Worm (Caenorhabditis elegans): Measurements from ENCODE around the gene ptc-3.

The ptc-3 gene

DNA sequence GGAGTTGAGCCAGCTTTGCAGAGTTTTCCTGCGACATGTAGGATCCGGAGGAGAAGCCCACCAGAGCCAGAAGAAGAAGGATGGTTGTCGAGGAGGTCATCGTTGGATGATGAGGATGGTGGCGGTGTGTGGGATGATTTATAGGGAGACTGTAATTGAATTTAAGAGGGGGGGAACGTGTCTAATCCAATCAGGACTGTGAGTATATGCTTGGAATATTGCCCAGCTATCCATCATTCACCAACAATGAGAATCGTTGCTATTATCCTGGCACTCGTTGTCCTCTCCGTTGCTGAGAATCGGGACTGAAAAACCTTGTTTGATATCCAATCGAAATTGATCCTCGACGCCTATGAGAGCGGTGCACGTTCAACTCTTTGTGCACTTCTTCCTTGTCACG is 26.3 kb downstream of the ptc-3 start, which contains the start of gene K12H6.5:
TSS of gene K12H6.5 (minus strand) at position 101 of the 400 bp plus-strand sequence.
- TF ChIP-seq Y53G8AR.9 (GFP tag; conservative IDR thresholded peaks at IDR 0.05) (no peak), cebp-2 (GFP tag; IDR thresholded peaks at IDR 0.05) (no peak), atf-7 (tag; optimal IDR thresholded peaks at IDR 0.05) (no peak), dpl-1 (GFP tag; optimal IDR thresholded peaks at IDR 0.05) (no peak), madf-6 (GFP tag; IDR thresholded peaks at IDR 0.05) (no peak), nfya-1 (tag; optimal IDR thresholded peaks at IDR 0.05; ENCODE audit: borderline replicate concordance, insufficient read depth) (no peak), bed-1 (GFP tag; IDR thresholded peaks at IDR 0.05) (no peak), lsy-27 (tag; optimal IDR thresholded peaks at IDR 0.05; ENCODE audit: borderline replicate concordance, insufficient read depth) (no peak), nhr-80 (tag; optimal IDR thresholded peaks at IDR 0.05) (no peak), ztf-22 (GFP tag; optimal IDR thresholded peaks at IDR 0.05) (no peak), B0336.3 (GFP tag; IDR thresholded peaks at IDR 0.05) (no peak), F55B11.4 (tag; optimal IDR thresholded peaks at IDR 0.05; ENCODE audit: borderline replicate concordance, insufficient read depth) (no peak)

DNA sequence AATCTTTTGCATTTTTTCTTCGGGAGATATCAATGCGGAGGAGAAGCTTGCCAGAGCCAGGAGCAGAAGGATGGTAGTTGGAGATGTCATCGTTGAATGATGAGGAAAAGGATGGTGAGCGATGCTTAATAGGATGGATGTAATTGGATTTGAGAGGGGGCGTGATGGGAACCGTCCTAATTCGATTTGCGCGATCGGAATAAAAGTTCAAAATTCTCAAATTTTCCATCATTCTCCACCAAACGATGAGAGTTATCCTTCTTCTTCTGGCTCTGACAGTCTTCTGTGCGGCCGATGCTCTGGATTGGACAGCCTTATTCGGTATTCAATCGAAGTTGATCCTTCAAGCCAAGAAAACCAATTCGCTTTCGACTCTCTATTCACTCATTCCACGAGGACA is 28.2 kb downstream of the ptc-3 start, which contains the start of the genes K12H6.4 and K12H6.9:
TSS of gene K12H6.4 (minus strand) at position 101 of the 400 bp plus-strand sequence.
TSS of gene K12H6.9 (plus strand) at position 236 of the 400 bp plus-strand sequence.
- TF ChIP-seq nfya-2 (GFP tag; IDR thresholded peaks at IDR 0.05) (no peak), F37B4.10 (GFP tag; IDR thresholded peaks at IDR 0.05) (no peak), hsf-1 (GFP tag; IDR thresholded peaks at IDR 0.05) (no peak), gei-17 (GFP tag; optimal IDR thresholded peaks at IDR 0.05) (no peak), Y53F4B.3 (GFP tag; IDR thresholded peaks at IDR 0.05) (no peak), rpc-1 (optimal IDR thresholded peaks at IDR 0.05) (no peak), rpc-1 (tag; optimal IDR thresholded peaks at IDR 0.05) (no peak), ceh-100 (GFP tag; IDR thresholded peaks at IDR 0.05) (no peak), dox-1 (GFP tag; IDR thresholded peaks at IDR 0.05) (no peak), zim-3 (tag; optimal IDR thresholded peaks at IDR 0.05) (no peak), aptf-3 (GFP tag; IDR thresholded peaks at IDR 0.05) (no peak), nhr-80 (tag; optimal IDR thresholded peaks at IDR 0.05) (no peak), F22D6.2 (tag; optimal IDR thresholded peaks at IDR 0.05) (no peak), attf-5 (GFP tag; optimal IDR thresholded peaks at IDR 0.05) (no peak), ceh-27 (GFP tag; optimal IDR thresholded peaks at IDR 0.05) (no peak), lsl-1 (GFP tag; optimal IDR thresholded peaks at IDR 0.05) (no peak), nfya-1 (tag; optimal IDR thresholded peaks at IDR 0.05; ENCODE audit: borderline replicate concordance, insufficient read depth) (no peak)

DNA sequence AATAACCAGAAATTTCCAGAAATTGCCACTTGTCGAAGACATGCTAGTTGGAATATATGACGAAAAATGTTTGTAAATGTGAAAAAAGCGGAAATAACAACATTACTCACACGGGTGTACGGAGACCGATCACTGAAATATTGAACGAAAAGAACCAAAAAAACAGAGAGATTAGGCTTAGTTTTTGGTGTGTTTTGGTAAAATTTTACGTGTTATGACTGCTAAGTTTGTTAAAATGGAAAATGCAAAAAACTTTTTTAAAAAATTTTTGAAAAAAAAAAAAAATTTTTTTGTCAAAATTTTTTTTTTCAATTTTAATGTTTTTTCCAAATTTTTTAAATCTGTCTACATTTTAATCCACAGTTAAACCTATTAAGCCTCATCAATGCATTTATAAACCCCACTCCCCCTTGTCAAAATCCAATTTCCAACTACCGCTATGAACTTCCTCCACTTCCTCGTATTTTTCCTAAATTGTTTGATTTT is 29.9 kb downstream of the ptc-3 start, which contains the start of the genes fut-4 and K12H6.10:
TSS of gene fut-4 (minus strand) at position 101 of the 486 bp plus-strand sequence.
TSS of gene K12H6.10 (plus strand) at position 436 of the 486 bp plus-strand sequence.
- TF ChIP-seq sdz-38 (tag; optimal IDR thresholded peaks at IDR 0.05) (no peak), nhr-90 (tag; optimal IDR thresholded peaks at IDR 0.05) (no peak), Y79H2A.3 (GFP tag; conservative IDR thresholded peaks at IDR 0.05) (no peak), efl-1 (GFP tag; optimal IDR thresholded peaks at IDR 0.05) (no peak), F57A8.1 (GFP tag; optimal IDR thresholded peaks at IDR 0.05) (no peak), pha-4 (tag; optimal IDR thresholded peaks at IDR 0.05) (no peak), ama-1 (optimal IDR thresholded peaks at IDR 0.05) (no peak), ama-1 (GFP tag; optimal IDR thresholded peaks at IDR 0.05) (no peak), hmg-1.2 (GFP tag; IDR thresholded peaks at IDR 0.05) (no peak), Y53G8AR.9 (GFP tag; conservative IDR thresholded peaks at IDR 0.05) (no peak), ceh-58 (GFP tag; IDR thresholded peaks at IDR 0.05) (no peak), athp-1 (tag; optimal IDR thresholded peaks at IDR 0.05) (no peak), tbx-9 (tag; optimal IDR thresholded peaks at IDR 0.05; ENCODE audit: borderline replicate concordance) (no peak), cebp-1 (GFP tag; IDR thresholded peaks at IDR 0.05) (no peak), cebp-1 (tag; optimal IDR thresholded peaks at IDR 0.05) (no peak), F49E8.2 (tag; optimal IDR thresholded peaks at IDR 0.05; ENCODE audit: insufficient read depth) (no peak), die-1 (tag; optimal IDR thresholded peaks at IDR 0.05) (no peak), rcor-1 (GFP tag; IDR thresholded peaks at IDR 0.05) (no peak), ZK185.1 (tag; optimal IDR thresholded peaks at IDR 0.05; ENCODE audit: poor library complexity, severe bottlenecking) (no peak), lin-54 (GFP tag; optimal IDR thresholded peaks at IDR 0.05) (no peak), mes-4 (tag; optimal IDR thresholded peaks at IDR 0.05) (no peak)
